Fruit fly (Drosophila melanogaster): ENCODE measurements around the gene Glys.

Gene Glys

DNA sequence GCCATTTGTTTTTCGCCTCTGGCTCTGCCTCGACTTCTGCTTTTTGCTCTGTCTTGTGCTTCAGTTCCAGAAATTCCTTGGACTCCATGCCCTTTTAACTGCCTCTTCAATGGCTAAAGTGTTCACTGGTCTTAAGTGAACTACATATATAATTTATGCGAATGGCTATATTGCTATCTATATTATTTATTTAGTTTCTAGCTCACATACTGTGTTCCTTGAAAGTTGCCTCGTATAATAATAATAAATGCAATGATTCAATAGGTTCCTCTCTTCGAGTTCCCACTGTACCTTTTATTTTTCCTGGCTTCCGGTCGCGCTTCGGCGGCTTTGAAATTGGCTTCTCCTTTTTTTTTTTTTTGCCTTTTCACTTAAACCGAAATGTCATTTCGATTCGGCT, 27.6 kb downstream of the Glys start:
- TF ChIP-seq CG3919 (GFP tag; optimal IDR thresholded peaks at IDR 0.05) (peak; percentile 1), acj6 (GFP tag; optimal IDR thresholded peaks at IDR 0.05) (no peak), CG7368 (GFP tag; optimal IDR thresholded peaks at IDR 0.05) (no peak), net (GFP tag; optimal IDR thresholded peaks at IDR 0.05) (no peak), cyc (GFP tag; optimal IDR thresholded peaks at IDR 0.05) (no peak), Eip78C (GFP tag) (peak; percentile 38), Hr38 (GFP tag; optimal IDR thresholded peaks at IDR 0.05) (no peak), lz (GFP tag; optimal IDR thresholded peaks at IDR 0.05) (no peak), CG10669 (GFP tag; optimal IDR thresholded peaks at IDR 0.05) (no peak), Eip93F (GFP tag; optimal IDR thresholded peaks at IDR 0.05) (no peak)

DNA sequence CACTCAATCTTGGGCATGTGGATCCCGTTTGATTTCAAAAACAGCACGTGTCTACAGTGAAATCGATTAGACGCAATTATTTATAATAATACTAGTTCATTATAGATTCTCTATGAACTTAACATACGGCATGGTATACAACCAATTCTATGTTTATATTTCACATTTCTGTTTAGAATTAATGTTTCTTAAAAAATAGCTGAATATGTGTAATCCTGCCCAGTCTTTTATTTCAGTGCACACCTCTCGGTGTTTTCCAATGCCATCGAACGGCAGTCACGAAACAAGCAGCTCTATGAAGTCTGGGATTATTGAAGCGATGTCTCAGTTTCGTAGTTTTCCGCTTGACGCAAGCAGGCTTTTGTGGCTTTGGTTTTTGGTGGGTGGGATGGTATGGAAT, 29.6 kb downstream of the Glys start:
- peak; percentile 19 for TF ChIP-seq CG32006 (GFP tag; optimal IDR thresholded peaks at IDR 0.05)
- TF ChIP-seq CG8632 (GFP tag; optimal IDR thresholded peaks at IDR 0.05): no peak
- peak; percentile 25; the same call in 1 of the 2 replicates for TF ChIP-seq Gug (GFP tag; IDR thresholded peaks at IDR 0.05)
- peak; percentile 55 for TF ChIP-seq Eip78C (GFP tag)

DNA sequence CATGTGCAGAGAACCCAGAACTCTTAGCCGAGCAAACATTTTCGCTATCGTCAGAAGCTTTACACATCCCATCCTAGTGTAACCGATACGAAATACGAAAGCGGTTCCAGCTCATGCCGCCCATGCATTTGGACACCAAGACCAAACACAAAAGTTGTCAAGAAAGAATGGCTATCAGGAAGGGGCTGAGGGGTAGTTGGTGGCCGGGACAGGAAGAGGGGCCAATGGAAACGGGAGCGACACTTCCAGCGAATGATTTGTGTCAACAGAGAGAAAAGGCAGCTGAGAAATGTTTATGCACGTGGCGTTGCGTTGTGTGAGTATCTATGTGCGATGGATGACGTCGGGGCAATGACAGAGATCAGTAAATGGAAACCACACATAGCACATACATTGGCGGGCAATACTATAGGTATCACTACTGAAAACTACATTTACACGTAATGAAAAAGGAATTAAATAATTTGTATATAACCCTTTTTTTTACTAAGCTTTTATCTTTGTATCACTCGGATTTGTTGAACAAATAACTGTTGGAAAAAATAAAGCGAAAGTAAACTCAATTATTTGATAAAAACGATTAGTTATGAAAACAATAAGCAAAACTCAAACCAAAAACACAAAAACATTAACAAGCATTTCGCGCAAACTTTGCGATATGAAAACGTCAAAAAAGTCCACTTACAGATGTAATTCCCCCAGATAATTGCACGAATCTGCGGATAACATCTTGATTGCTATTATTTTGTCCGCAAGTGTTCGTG, 32.7 kb downstream of the Glys start:
- TF ChIP-seq Ets21C (GFP tag; optimal IDR thresholded peaks at IDR 0.05) (no peak), CG32006 (GFP tag; optimal IDR thresholded peaks at IDR 0.05) (peak; percentile 96), acj6 (GFP tag; optimal IDR thresholded peaks at IDR 0.05) (peak; percentile 66), Eip93F (GFP tag; optimal IDR thresholded peaks at IDR 0.05) (no peak), CG10631 (GFP tag; optimal IDR thresholded peaks at IDR 0.05) (peak; percentile 77), dsx (GFP tag; optimal IDR thresholded peaks at IDR 0.05; ENCODE audit: poor library complexity, severe bottlenecking) (peak; percentile 66), fkh (GFP tag; optimal IDR thresholded peaks at IDR 0.05) (peak; percentile 62), CG6808 (GFP tag; optimal IDR thresholded peaks at IDR 0.05) (peak; percentile 81), Hr4 (GFP tag; optimal IDR thresholded peaks at IDR 0.05) (peak; percentile 87), CG4318 (GFP tag; optimal IDR thresholded peaks at IDR 0.05) (peak; percentile 88), CG1621 (tag; optimal IDR thresholded peaks at IDR 0.05) (peak; percentile 66), Eip78C (GFP tag) (peak; percentile 95), CG3919 (GFP tag; optimal IDR thresholded peaks at IDR 0.05) (peak; percentile 77), Gug (GFP tag; IDR thresholded peaks at IDR 0.05) (peak; percentile 60), CG11902 (GFP tag; optimal IDR thresholded peaks at IDR 0.05) (peak; percentile 41), dac (GFP tag; optimal IDR thresholded peaks at IDR 0.05) (peak; percentile 69), Met (GFP tag; optimal IDR thresholded peaks at IDR 0.05) (peak; percentile 5), svp (GFP tag) (peak; percentile 65), Lpt (GFP tag; optimal IDR thresholded peaks at IDR 0.05) (peak; percentile 77), topi (GFP tag; optimal IDR thresholded peaks at IDR 0.05) (peak; percentile 57), eg (GFP tag; IDR thresholded peaks at IDR 0.05) (peak; percentile 53; the same call in 2 of the 3 replicates), CG8119 (GFP tag; IDR thresholded peaks at IDR 0.05) (peak; percentile 77), fd59A (GFP tag; optimal IDR thresholded peaks at IDR 0.05) (peak; percentile 82), lz (GFP tag; optimal IDR thresholded peaks at IDR 0.05) (peak; percentile 22), Sox14 (GFP tag; optimal IDR thresholded peaks at IDR 0.05) (peak; percentile 64), CG16779 (tag; optimal IDR thresholded peaks at IDR 0.05) (peak; percentile 67), CG8319 (GFP tag; optimal IDR thresholded peaks at IDR 0.05) (peak; percentile 59), CG31627 (GFP tag; optimal IDR thresholded peaks at IDR 0.05) (peak; percentile 13), CG34406 (GFP tag; optimal IDR thresholded peaks at IDR 0.05) (peak; percentile 64), CG11294 (GFP tag; IDR thresholded peaks at IDR 0.05) (no peak), CG6276 (GFP tag; optimal IDR thresholded peaks at IDR 0.05) (peak; percentile 87), fd85E (GFP tag; optimal IDR thresholded peaks at IDR 0.05) (no peak), CG10669 (GFP tag; optimal IDR thresholded peaks at IDR 0.05) (peak; percentile 77), cyc (GFP tag; optimal IDR thresholded peaks at IDR 0.05) (peak; percentile 53), CG6792 (GFP tag; optimal IDR thresholded peaks at IDR 0.05) (peak; percentile 59), Eip75B (GFP tag; optimal IDR thresholded peaks at IDR 0.05) (peak; percentile 81), salr (GFP tag; optimal IDR thresholded peaks at IDR 0.05) (peak; percentile 37 to 93), Hr39 (GFP tag; optimal IDR thresholded peaks at IDR 0.05) (peak; percentile 34), Sox102F (GFP tag; optimal IDR thresholded peaks at IDR 0.05) (no peak), CG6163 (GFP tag; IDR thresholded peaks at IDR 0.05) (peak; percentile 58; the same call in 2 of the 3 replicates), Hr38 (GFP tag; optimal IDR thresholded peaks at IDR 0.05) (no peak), CG9139 (GFP tag; optimal IDR thresholded peaks at IDR 0.05) (peak; percentile 41)

All from whole organism, prepupa.